Fruit fly (Drosophila melanogaster) Kc167 (cell line): ENCODE data around the gene nkt.

Source experiments
- Myc ChIP-seq: fragments of >200 bp; optimal IDR thresholded peaks from 2 replicates; lab custom pipeline; 2017; ENCODE audit warnings: missing external identifiers
- Sin3A ChIP-seq: fragments of >200 bp; optimal IDR thresholded peaks from 2 replicates; lab custom pipeline; 2018; ENCODE audit warnings: missing external identifiers
- h ChIP-seq: fragments of >200 bp; optimal IDR thresholded peaks from 3 replicates; lab custom pipeline; 2018; ENCODE audit warnings: missing external identifiers
- insv ChIP-seq: fragments of >200 bp; optimal IDR thresholded peaks from 3 replicates; lab custom pipeline; 2018; ENCODE audit warnings: missing external identifiers
- psq ChIP-seq: fragments of >200 bp; optimal IDR thresholded peaks from 2 replicates; lab custom pipeline; 2017; ENCODE audit warnings: missing external identifiers
- ttk ChIP-seq: sonication (Bioruptor generic); optimal IDR thresholded peaks from 2 replicates; lab custom pipeline; 2017; ENCODE audit warnings: missing external identifiers

The nkt gene

DNA sequence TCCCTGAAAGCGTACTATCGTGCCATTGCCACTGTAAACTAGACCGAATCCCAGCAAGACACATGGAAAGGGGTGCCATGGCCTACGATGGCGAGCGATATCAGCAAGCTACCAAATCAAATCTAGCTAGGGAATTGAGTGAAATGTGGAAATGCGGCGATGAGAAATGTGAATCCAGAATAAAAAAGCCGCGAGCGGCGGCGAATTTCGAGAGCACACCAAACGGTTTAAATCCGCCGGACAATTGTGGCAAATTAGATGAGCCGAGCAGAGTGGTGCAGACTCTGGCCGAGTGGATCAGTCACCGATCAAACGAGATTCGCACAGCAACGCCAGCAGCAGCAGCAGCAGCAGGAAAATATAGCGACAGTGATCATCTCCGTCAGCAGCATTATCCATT lies at the start of gene nkt:
Gene nkt, plus strand, starts transcription at position 301 of the 400 bp plus-strand sequence.
- TF ChIP-seq Myc (lab: Kevin White, UChicago) (no peak), insv (lab: Kevin White, UChicago) (no peak), psq (no peak), h (lab: Kevin White, UChicago) (no peak), Sin3A (lab: Kevin White, UChicago) (no peak), ttk (lab: Kevin White, UChicago) (no peak)

DNA sequence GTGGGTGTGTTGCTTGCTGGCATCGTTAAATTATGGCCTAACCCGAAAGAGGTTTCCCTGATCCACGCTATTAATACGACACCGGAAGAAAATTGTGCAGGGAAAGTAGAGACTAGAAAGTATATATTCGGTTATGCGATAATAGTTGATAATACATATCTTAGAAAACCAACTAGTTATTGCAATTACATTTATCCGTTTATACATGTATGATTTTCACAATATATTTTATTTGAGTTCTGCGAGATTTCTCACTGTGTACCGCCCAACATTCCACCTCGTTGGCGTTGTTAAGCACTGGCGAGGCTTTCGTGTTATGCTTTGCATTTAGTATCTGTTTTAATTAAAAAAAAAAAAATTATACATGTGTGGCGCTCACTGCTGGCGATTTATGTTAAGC lies 45.8 kb upstream of the nkt start:
- TF ChIP-seq insv (lab: Kevin White, UChicago) (no peak), Myc (lab: Kevin White, UChicago) (no peak)

DNA sequence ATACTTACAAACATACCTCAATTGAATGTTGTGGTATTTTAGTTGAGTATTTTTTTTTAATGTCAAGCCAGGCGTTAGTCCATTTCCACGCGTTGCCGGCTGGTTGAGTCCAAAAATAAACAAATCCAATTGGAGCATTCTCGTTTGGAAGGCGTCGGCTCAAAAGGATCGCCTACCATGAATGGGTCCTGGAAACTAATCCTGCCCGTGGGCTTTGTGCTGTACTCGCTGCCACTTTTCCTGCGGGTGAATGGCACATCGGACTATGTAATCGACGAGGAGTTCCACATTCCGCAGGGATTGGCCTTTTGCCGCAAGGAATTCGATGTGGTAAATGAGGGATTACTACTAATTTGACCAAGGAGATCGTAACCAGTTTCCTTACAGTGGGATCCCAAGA lies 36.3 kb upstream of the nkt start, which contains the start of gene Alg10:
Gene Alg10, plus strand, starts transcription at position 73 of the 400 bp plus-strand sequence.
- TF ChIP-seq Sin3A (lab: Kevin White, UChicago) (no peak), insv (lab: Kevin White, UChicago) (no peak), ttk (lab: Kevin White, UChicago) (no peak), psq (no peak), Myc (lab: Kevin White, UChicago) (no peak), h (lab: Kevin White, UChicago) (no peak)

DNA sequence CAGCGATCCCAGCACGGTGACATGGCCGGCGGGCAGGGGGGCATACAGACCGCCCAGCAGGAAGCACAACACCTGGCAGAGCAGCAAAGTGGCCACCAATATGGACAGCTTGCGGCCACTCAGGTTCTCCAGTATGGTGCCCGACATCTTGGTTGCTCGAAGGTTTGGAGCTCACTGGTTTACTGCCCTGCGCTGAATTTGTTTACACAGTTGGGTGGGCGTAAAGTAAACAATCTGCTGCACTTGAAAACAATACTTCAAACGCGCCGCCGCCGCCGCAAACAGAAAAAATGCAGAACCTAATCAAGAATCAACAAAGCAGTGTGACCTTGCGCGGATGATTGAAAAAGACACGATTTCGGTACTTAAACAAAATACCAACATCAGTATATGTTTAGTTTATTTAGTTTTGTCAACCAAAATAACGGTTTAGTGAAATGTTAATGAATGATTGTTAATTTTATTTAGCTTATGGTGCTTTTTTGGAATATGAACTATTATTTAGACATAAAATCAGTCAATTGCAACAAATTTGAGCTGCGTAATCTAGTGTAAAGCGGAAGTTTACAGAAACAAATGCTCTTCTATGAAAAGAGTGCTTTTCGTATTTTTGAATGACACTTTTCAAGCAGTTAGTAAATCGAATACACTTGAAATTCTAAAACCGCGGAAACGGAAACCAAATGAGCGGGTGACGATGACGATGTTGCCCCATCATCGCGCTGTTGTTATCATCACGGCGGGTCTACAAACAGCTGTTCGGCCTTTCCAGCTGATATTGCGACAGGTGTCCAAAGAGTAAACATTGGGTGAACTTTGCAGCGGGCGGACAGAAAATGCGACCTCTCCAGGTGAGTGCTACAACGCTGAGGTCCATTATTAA lies 31.6 kb upstream of the nkt start, which contains the start of the genes wls and Adck5:
Gene wls, minus strand, starts transcription at position 327 of the 883 bp plus-strand sequence.
Gene Adck5, plus strand, starts transcription at position 519 of the 883 bp plus-strand sequence.
- TF ChIP-seq h (lab: Kevin White, UChicago) (no peak), ttk (lab: Kevin White, UChicago) (no peak), Sin3A (lab: Kevin White, UChicago) (no peak), insv (lab: Kevin White, UChicago) (no peak), Myc (lab: Kevin White, UChicago) (no peak), psq (no peak)

DNA sequence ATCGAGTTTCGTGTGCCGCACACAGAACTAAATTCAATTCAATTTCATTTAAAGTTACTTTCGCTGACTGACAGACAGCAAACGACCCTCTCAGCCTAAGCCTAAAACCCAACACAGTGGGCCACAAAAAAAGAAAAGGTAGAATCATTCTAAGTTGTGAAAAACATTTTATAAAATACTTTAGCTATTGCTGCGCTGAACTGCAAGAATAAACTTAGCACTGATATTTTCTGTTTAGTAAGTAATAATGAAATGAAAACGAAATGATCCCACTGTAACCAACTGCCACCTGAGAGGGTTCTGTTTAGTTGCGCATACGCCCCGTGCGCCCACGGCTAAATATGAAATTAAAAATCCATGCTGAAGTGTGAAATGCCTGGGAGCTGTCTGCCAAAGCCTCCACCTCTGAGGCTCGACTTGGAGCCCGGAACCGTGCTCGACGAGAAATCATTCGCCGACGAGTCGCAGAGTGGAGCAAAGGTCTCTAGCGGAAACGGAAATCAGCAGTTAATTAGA lies 28.0 kb upstream of the nkt start, which contains the start of gene CG14142:
Gene CG14142, plus strand, starts transcription at position 466 of the 516 bp plus-strand sequence.
- TF ChIP-seq Sin3A (lab: Kevin White, UChicago) (no peak), psq (no peak), Myc (lab: Kevin White, UChicago) (no peak), insv (lab: Kevin White, UChicago) (no peak), ttk (lab: Kevin White, UChicago) (no peak), h (lab: Kevin White, UChicago) (no peak)

DNA sequence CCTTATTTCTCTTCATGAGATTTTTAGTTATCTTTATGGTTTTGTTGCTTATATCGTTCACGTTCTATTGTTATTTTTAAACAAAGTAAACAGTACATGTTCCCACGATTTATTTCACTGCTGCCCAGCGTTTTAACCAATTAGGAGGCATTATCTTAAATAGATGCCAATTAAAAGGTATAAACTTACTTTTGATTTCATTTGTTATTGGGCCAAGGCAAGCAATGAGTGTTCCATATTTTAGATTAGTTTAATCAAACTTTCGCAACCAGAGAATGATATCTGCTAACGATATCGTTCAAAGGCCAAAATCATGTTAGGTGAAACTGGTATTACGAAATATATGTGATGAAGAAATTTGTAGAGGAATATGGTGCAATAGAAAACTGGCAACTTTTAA lies 18.2 kb upstream of the nkt start:
- no peak for TF ChIP-seq insv (lab: Kevin White, UChicago)
- no peak for TF ChIP-seq h (lab: Kevin White, UChicago)
- no peak for TF ChIP-seq Myc (lab: Kevin White, UChicago)
- no peak for TF ChIP-seq Sin3A (lab: Kevin White, UChicago)
- no peak for TF ChIP-seq ttk (lab: Kevin White, UChicago)
- TF ChIP-seq psq, result no peak

DNA sequence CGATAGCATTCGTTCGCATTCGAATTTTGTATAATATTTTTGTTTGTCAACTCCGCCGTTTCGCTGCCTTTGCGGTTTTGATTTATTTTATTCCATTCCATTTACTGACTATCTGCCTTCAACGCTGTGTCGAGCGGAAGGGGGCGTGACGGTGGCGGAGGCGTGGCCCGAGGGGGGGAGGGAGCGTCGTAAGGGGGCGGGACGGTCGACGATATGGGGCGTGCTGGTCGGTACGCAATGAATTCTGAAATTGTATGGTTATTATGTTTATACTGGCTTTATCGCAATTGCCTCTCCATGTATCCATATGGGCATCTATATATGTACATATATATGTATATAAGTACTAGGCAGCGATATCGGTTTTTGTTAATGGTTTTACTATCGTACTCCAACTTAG lies 17.2 kb upstream of the nkt start:
- TF ChIP-seq insv (lab: Kevin White, UChicago) (no peak), Myc (lab: Kevin White, UChicago) (no peak), h (lab: Kevin White, UChicago) (no peak), ttk (lab: Kevin White, UChicago) (no peak), psq (no peak), Sin3A (lab: Kevin White, UChicago) (no peak)

DNA sequence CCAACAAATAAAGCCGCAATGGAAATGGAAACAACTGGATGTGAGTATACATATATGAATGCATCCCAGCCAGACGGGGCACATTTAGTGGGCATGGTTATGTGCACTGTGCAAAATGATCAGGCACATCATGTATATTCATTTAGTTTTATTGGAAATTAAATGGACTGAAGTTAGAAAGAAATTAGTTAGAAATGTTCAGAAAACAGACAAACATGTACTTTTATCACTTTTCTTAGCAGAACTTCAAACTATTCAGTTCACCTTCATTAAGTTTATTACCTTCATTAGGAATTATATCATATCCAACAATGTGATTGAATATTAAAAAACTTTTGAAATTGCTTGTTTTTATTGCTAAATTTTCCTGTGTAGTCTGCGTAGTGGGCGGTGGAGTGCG lies 14.4 kb upstream of the nkt start:
- TF ChIP-seq h (lab: Kevin White, UChicago) (no peak), Sin3A (lab: Kevin White, UChicago) (no peak), insv (lab: Kevin White, UChicago) (no peak)

DNA sequence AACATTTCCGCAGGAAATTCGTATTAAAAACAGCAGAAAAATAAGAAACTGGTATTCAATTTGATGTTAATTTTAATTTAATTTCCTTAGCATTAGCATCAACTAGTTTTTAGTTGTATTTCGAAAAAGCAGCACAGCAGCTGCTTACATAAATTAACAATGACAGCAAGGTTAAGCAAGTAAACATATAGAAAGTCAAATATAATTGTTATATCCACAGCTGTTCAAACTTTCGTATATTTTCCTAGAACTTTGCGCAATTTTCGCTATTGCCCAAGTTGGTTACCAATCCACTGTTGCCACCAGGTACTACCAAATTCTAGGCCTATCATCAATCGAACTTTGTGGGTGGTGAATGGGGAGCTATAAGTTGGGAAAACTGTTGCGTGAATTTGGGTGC lies 11.1 kb upstream of the nkt start:
- no peak for TF ChIP-seq ttk (lab: Kevin White, UChicago)
- TF ChIP-seq Myc (lab: Kevin White, UChicago), result no peak
- TF ChIP-seq psq, result no peak
- no peak for TF ChIP-seq h (lab: Kevin White, UChicago)
- TF ChIP-seq insv (lab: Kevin White, UChicago), result no peak
- TF ChIP-seq Sin3A (lab: Kevin White, UChicago), result no peak

DNA sequence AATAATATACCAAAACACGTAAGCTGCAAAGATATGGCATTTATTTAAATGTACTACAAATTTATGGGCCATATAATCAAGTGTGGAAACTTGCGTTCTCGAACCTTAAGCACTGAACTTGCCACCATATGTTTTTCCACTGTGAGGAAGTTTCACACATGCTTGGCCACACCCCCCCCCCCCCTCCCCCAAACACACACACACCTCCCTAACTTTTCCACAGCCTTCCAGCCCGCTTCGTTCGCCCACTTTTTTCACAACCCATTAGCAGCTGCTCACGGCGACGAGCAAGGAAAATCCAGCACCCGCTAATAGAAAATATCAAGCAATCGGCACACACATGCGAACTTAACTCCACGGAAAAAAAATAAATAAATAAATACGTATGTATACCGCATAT lies 5.9 kb upstream of the nkt start:
- TF ChIP-seq insv (lab: Kevin White, UChicago), result no peak
- TF ChIP-seq Myc (lab: Kevin White, UChicago), result no peak
- no peak for TF ChIP-seq h (lab: Kevin White, UChicago)

DNA sequence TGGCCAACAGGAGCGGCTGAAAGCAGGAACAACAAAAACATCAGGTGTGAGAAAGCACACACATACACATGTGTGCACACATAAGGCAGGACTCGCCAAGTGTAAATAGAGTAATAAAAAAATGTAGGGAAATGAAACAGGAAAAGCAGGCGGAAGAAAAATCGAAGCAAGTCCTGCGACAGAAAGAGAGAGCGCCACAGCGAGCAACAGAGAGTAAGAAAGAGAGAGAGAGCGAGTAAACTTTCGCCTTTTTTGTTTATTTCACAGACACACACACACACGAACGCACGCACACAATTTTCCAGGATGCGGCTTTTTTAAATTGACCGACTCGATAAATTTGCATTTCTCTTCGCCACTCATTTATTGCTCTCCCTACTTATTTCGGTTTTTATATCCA lies 4.3 kb upstream of the nkt start:
- TF ChIP-seq insv (lab: Kevin White, UChicago), result no peak
- TF ChIP-seq Sin3A (lab: Kevin White, UChicago), result no peak
- no peak for TF ChIP-seq h (lab: Kevin White, UChicago)
- TF ChIP-seq Myc (lab: Kevin White, UChicago), result no peak
- no peak for TF ChIP-seq ttk (lab: Kevin White, UChicago)
- TF ChIP-seq psq, result no peak
